Worm (Caenorhabditis elegans): ENCODE results near the gene best-22.

best-22 gene

DNA sequence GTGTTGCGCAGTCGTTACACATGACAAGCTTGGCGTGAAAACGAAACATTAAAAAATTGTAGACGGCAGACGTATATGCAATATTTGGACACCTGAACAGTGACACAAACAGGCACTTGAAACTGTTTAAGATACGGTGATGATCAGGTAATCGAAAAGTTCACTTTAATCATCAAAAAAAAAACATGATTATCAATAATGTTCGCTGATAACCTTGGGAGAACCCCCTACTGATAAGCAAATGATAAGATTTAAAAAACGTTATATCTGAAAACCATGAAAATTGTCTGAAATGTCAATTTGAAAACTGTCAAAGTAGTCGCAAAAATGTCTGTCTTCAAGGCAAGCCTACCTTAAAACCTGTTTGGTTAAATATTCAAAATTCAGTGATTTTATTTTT is 50.2 kb downstream of the best-22 start:
- TF ChIP-seq nhr-11 (tag; optimal IDR thresholded peaks at IDR 0.05), result no peak
- peak; percentile 96 for TF ChIP-seq elt-2 (tag; optimal IDR thresholded peaks at IDR 0.05)
- TF ChIP-seq ceh-14 (tag; optimal IDR thresholded peaks at IDR 0.05), result no peak
- TF ChIP-seq zip-5 (tag; optimal IDR thresholded peaks at IDR 0.05), result no peak

DNA sequence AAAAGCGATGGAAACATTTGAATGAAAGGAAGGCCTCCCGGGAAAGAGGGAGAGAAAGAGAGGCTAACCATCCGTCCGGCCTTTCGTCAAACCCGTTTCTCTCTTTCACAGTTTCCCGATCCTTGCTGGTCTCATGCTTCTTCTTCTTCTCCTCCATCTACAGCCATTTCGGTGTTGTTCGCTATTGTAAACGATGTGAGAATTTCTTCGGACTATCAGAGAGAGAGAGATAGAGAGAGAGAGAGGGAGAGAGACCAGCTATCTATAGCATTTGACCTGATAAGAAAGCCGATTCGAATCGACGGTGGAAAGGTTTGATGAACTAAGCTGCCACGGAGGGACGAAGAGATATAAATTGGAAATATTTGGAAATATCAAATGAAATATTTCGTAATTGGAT is 53.7 kb downstream of the best-22 start:
- no peak for TF ChIP-seq pqm-1 (tag; optimal IDR thresholded peaks at IDR 0.05)
- TF ChIP-seq K02D7.2 (tag; optimal IDR thresholded peaks at IDR 0.05), result no peak
- TF ChIP-seq ceh-6 (GFP tag; optimal IDR thresholded peaks at IDR 0.05), result no peak
- TF ChIP-seq zip-5 (tag; optimal IDR thresholded peaks at IDR 0.05), result no peak
- TF ChIP-seq lim-6 (tag; optimal IDR thresholded peaks at IDR 0.05), result no peak
- TF ChIP-seq hlh-15 (tag; optimal IDR thresholded peaks at IDR 0.05), result no peak
- TF ChIP-seq sox-4 (tag; optimal IDR thresholded peaks at IDR 0.05), result no peak
- TF ChIP-seq ceh-31 (tag; optimal IDR thresholded peaks at IDR 0.05), result no peak
- TF ChIP-seq ref-2 (tag; optimal IDR thresholded peaks at IDR 0.05), result no peak
- no peak for TF ChIP-seq hlh-13 (GFP tag; optimal IDR thresholded peaks at IDR 0.05)
- no peak for TF ChIP-seq pat-9 (tag; optimal IDR thresholded peaks at IDR 0.05)
- no peak for TF ChIP-seq C08G9.2 (tag; optimal IDR thresholded peaks at IDR 0.05)
- no peak for TF ChIP-seq T23F11.4 (GFP tag; optimal IDR thresholded peaks at IDR 0.05)
- no peak for TF ChIP-seq ceh-14 (tag; optimal IDR thresholded peaks at IDR 0.05)
- no peak for TF ChIP-seq unc-3 (GFP tag; conservative IDR thresholded peaks at IDR 0.05)
- no peak for TF ChIP-seq unc-3 (tag; optimal IDR thresholded peaks at IDR 0.05)

- TF ChIP-seq ttx-3 (tag; optimal IDR thresholded peaks at IDR 0.05) (no peak), unc-3 (GFP tag; conservative IDR thresholded peaks at IDR 0.05) (no peak), unc-3 (tag; optimal IDR thresholded peaks at IDR 0.05) (peak; percentile 6), ceh-2 (tag; optimal IDR thresholded peaks at IDR 0.05) (peak; percentile 33), ceh-18 (tag; optimal IDR thresholded peaks at IDR 0.05) (peak; percentile 47), unc-42 (tag; optimal IDR thresholded peaks at IDR 0.05) (peak; percentile 100), hlh-30 (tag; optimal IDR thresholded peaks at IDR 0.05; ENCODE audit: insufficient read depth) (peak; percentile 32), hlh-8 (tag; optimal IDR thresholded peaks at IDR 0.05) (no peak), nfya-1 (tag; optimal IDR thresholded peaks at IDR 0.05) (peak; percentile 61), lim-6 (tag; optimal IDR thresholded peaks at IDR 0.05) (no peak), ceh-34 (tag; optimal IDR thresholded peaks at IDR 0.05) (peak; percentile 9), ceh-31 (tag; optimal IDR thresholded peaks at IDR 0.05) (peak; percentile 81), K02D7.2 (tag; optimal IDR thresholded peaks at IDR 0.05) (no peak), rnt-1 (tag; optimal IDR thresholded peaks at IDR 0.05) (peak; percentile 19), ceh-19 (GFP tag; optimal IDR thresholded peaks at IDR 0.05) (no peak), ahr-1 (tag; optimal IDR thresholded peaks at IDR 0.05) (no peak), ref-2 (tag; optimal IDR thresholded peaks at IDR 0.05) (peak; percentile 32), tbx-2 (tag; optimal IDR thresholded peaks at IDR 0.05) (peak; percentile 34), unc-55 (GFP tag; optimal IDR thresholded peaks at IDR 0.05) (peak; percentile 58), C38D4.7 (GFP tag; optimal IDR thresholded peaks at IDR 0.05) (no peak), sdc-2 (tag; optimal IDR thresholded peaks at IDR 0.05) (no peak)
Observed at ce11 chrIV:12404137-12404536, 54.4 kb downstream of the best-22 start, which contains the start of gene gex-3. gex-3 (plus strand) TSS chrIV:12404431.
